Worm (Caenorhabditis elegans) whole organism, early embryonic: ENCODE results near the gene grl-10.

ENCODE experiments used
- B0310.2 ChIP-seq: sonication (generic microtip); optimal IDR thresholded peaks from 2 replicates; lab custom pipeline; 2016; ENCODE audit warnings: mild to moderate bottlenecking, missing genetic modification characterization, missing compliant biosample characterization
- F13C5.2 ChIP-seq: sonication (generic microtip); optimal IDR thresholded peaks from 2 replicates; lab custom pipeline; 2017; ENCODE audit warnings: mild to moderate bottlenecking, missing genetic modification characterization, inconsistent platforms, missing compliant biosample characterization
- aly-1 ChIP-seq: sonication (generic microtip); optimal IDR thresholded peaks from 2 replicates; lab custom pipeline; 2016; ENCODE audit warnings: missing genetic modification characterization, missing compliant biosample characterization
- ama-1 ChIP-seq: fragments of 150-350 bp; optimal IDR thresholded peaks from 2 replicates; lab custom pipeline; 2014
- ceh-13 ChIP-seq: fragments of 200-800 bp; sonication (Bioruptor generic); optimal IDR thresholded peaks from 2 replicates; lab custom pipeline; 2018; ENCODE audit warnings: mild to moderate bottlenecking, missing genetic modification characterization, missing compliant biosample characterization
- ceh-36 ChIP-seq: sonication (generic microtip); optimal IDR thresholded peaks from 2 replicates; lab custom pipeline; 2016; ENCODE audit warnings: missing genetic modification characterization, inconsistent platforms, missing compliant biosample characterization
- ets-7 ChIP-seq: sonication (generic microtip); optimal IDR thresholded peaks from 2 replicates; lab custom pipeline; 2016; ENCODE audit warnings: missing genotype, missing genetic modification characterization, missing compliant biosample characterization
- flt-1 ChIP-seq: fragments of 200-800 bp; sonication (Bioruptor generic); IDR thresholded peaks from 2 replicates; pipeline ENCODE4 v1.3.6; 2022; ENCODE audit warnings: missing genetic modification characterization, missing compliant biosample characterization
- hmbx-1 ChIP-seq: sonication (generic microtip); optimal IDR thresholded peaks from 2 replicates; lab custom pipeline; 2016; ENCODE audit warnings: mild to moderate bottlenecking, missing genetic modification characterization, missing compliant biosample characterization
- hmg-4 ChIP-seq: fragments of 200-800 bp; sonication (Bioruptor generic); optimal IDR thresholded peaks from 2 replicates; lab custom pipeline; 2018; ENCODE audit warnings: mild to moderate bottlenecking, missing genetic modification characterization, missing compliant biosample characterization
- hnd-1 ChIP-seq: sonication (generic microtip); optimal IDR thresholded peaks from 2 replicates; lab custom pipeline; 2016; ENCODE audit warnings: missing genetic modification characterization, missing compliant biosample characterization
- pes-1 ChIP-seq: fragments of 200-800 bp; sonication (Bioruptor generic); IDR thresholded peaks from 2 replicates; pipeline ENCODE4 v1.3.6; 2022; ENCODE audit warnings: missing genetic modification reagents, missing genetic modification characterization, missing compliant biosample characterization
- scrt-1 ChIP-seq: fragments of 200-800 bp; sonication (Bioruptor generic); IDR thresholded peaks from 2 replicates; pipeline ENCODE4 v1.3.6; 2022; ENCODE audit warnings: missing genetic modification characterization, missing compliant biosample characterization
- sea-1 ChIP-seq: fragments of 200-800 bp; sonication (Bioruptor generic); conservative IDR thresholded peaks from 2 replicates; pipeline ENCODE4 v1.3.6; 2022; ENCODE audit warnings: missing genetic modification characterization, missing compliant biosample characterization
- tbx-11 ChIP-seq: fragments of 200-800 bp; sonication (Bioruptor generic); IDR thresholded peaks from 2 replicates; pipeline ENCODE4 v1.3.6; 2022; ENCODE audit warnings: missing genetic modification characterization, missing compliant biosample characterization
- tbx-37 ChIP-seq: fragments of 200-800 bp; sonication (Bioruptor generic); conservative IDR thresholded peaks from 2 replicates; pipeline ENCODE4 v1.3.6; 2022; ENCODE audit warnings: missing genetic modification reagents, missing genetic modification characterization, missing compliant biosample characterization
- tra-4 ChIP-seq: sonication (generic microtip); optimal IDR thresholded peaks from 2 replicates; lab custom pipeline; 2017; ENCODE audit warnings: missing genetic modification characterization, missing compliant biosample characterization

grl-10 gene

DNA sequence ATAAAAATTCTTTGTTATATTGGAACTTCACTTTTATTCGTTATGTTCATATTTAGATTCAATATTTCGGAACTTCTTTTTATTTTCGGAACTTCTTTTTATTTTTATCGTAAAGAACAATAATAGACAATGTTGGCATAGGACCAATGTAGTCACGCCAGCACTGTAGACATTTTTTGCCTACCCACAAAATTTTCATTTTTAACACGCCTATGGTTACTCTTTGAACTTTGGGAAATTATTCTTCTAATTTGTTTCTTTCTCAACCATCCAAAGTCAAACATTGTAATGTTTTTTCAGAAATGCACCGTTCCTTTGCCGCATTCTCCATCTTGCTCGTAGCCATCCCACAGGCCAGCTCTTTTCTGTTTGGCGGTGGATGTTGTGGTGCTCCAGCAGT, 10.8 kb downstream of the grl-10 start, which contains the start of gene C26F1.1:
Gene C26F1.1 (plus strand): TSS at position 301 of the 400 bp plus-strand sequence.
- TF ChIP-seq flt-1 (GFP tag; lab: Robert Waterston, UW), result no peak
- no peak for TF ChIP-seq aly-1 (tag; lab: Kevin White, UChicago)
- no peak for TF ChIP-seq hmg-4 (GFP tag; lab: Kevin White, UChicago)
- TF ChIP-seq F13C5.2 (tag; lab: Kevin White, UChicago), result no peak
- TF ChIP-seq ceh-36 (tag; lab: Kevin White, UChicago), result no peak
- no peak for TF ChIP-seq ceh-13 (GFP tag; lab: Kevin White, UChicago)

ce11 chrV:7785885-7786284, 11.5 kb downstream of the grl-10 start:
- TF ChIP-seq scrt-1 (GFP tag; lab: Robert Waterston, UW), result no peak
- TF ChIP-seq tra-4 (tag; lab: Kevin White, UChicago), result no peak
- no peak for TF ChIP-seq ceh-13 (GFP tag; lab: Kevin White, UChicago)
- no peak for TF ChIP-seq flt-1 (GFP tag; lab: Robert Waterston, UW)
- no peak for TF ChIP-seq ceh-36 (tag; lab: Kevin White, UChicago)
- TF ChIP-seq sea-1 (GFP tag; lab: Robert Waterston, UW), result no peak
- no peak for TF ChIP-seq ama-1 (lab: Kevin White, UChicago)
- TF ChIP-seq B0310.2 (tag; lab: Kevin White, UChicago), result no peak
- no peak for TF ChIP-seq aly-1 (tag; lab: Kevin White, UChicago)
- TF ChIP-seq pes-1 (GFP tag; lab: Robert Waterston, UW), result no peak
- TF ChIP-seq tbx-37 (GFP tag; lab: Robert Waterston, UW), result no peak
- no peak for TF ChIP-seq tbx-11 (GFP tag; lab: Robert Waterston, UW)

- TF ChIP-seq sea-1 (GFP tag; lab: Robert Waterston, UW), result no peak
- no peak for TF ChIP-seq ama-1 (lab: Kevin White, UChicago)
- TF ChIP-seq B0310.2 (tag; lab: Kevin White, UChicago), result no peak
These were observed 12.3 kb downstream of the grl-10 start for ce11 chrV:7786639-7787038.

ce11 chrV:7793067-7793466, 18.7 kb downstream of the grl-10 start, which contains the start of gene flp-21:
TSS of gene flp-21 (plus strand) at chrV:7793367.
- TF ChIP-seq ceh-13 (GFP tag; lab: Kevin White, UChicago), result no peak
- TF ChIP-seq scrt-1 (GFP tag; lab: Robert Waterston, UW), result no peak
- TF ChIP-seq tra-4 (tag; lab: Kevin White, UChicago), result no peak
- TF ChIP-seq flt-1 (GFP tag; lab: Robert Waterston, UW), result no peak
- no peak for TF ChIP-seq hnd-1
- no peak for TF ChIP-seq sea-1 (GFP tag; lab: Robert Waterston, UW)
- no peak for TF ChIP-seq ama-1 (lab: Kevin White, UChicago)
- no peak for TF ChIP-seq B0310.2 (tag; lab: Kevin White, UChicago)
- TF ChIP-seq ceh-36 (tag; lab: Kevin White, UChicago), result no peak
- TF ChIP-seq aly-1 (tag; lab: Kevin White, UChicago), result no peak
- no peak for TF ChIP-seq hmg-4 (GFP tag; lab: Kevin White, UChicago)
- no peak for TF ChIP-seq F13C5.2 (tag; lab: Kevin White, UChicago)
- no peak for TF ChIP-seq ets-7 (tag; lab: Kevin White, UChicago)
- no peak for TF ChIP-seq hmbx-1
- TF ChIP-seq pes-1 (GFP tag; lab: Robert Waterston, UW), result no peak
- TF ChIP-seq tbx-11 (GFP tag; lab: Robert Waterston, UW), result no peak
- no peak for TF ChIP-seq tbx-37 (GFP tag; lab: Robert Waterston, UW)

- TF ChIP-seq tbx-11 (GFP tag; lab: Robert Waterston, UW) (no peak), aly-1 (tag; lab: Kevin White, UChicago) (no peak), tbx-37 (GFP tag; lab: Robert Waterston, UW) (no peak), ama-1 (lab: Kevin White, UChicago) (no peak), hmbx-1 (no peak), hmg-4 (GFP tag; lab: Kevin White, UChicago) (no peak), flt-1 (GFP tag; lab: Robert Waterston, UW) (no peak), hnd-1 (no peak), sea-1 (GFP tag; lab: Robert Waterston, UW) (no peak), F13C5.2 (tag; lab: Kevin White, UChicago) (no peak), ets-7 (tag; lab: Kevin White, UChicago) (no peak)
These were observed 23.7 kb downstream of the grl-10 start, which contains the start of gene ZK742.7 for ce11 chrV:7798079-7798478. TSS of gene ZK742.7 (plus strand) at chrV:7798379.

DNA sequence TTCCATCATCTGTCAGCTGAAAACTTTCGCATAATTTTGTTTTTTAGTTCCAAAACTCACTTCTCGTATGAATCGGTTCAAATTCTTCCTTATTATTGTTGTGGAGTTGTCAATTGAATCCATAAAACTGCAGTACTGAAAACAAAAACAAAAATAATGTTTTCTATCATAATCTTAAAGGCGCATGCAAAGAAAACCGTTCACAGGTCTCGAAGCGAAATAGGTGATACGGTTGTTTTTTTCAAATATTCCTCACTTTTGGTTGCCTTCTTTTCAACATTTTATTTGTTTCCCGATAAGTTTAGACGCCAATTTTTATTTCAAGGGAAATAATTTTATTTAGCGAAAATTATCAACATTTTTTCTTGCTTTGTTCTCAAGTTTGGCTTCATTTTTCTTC, 29.2 kb downstream of the grl-10 start:
- TF ChIP-seq tra-4 (tag; lab: Kevin White, UChicago) (no peak), sea-1 (GFP tag; lab: Robert Waterston, UW) (no peak), hmbx-1 (no peak), scrt-1 (GFP tag; lab: Robert Waterston, UW) (no peak), hnd-1 (no peak), ama-1 (lab: Kevin White, UChicago) (no peak)

- TF ChIP-seq hnd-1, result no peak
- TF ChIP-seq sea-1 (GFP tag; lab: Robert Waterston, UW), result 0 out of 2 replicates have a peak, but pooled peaks have one; percentile 55
- TF ChIP-seq tbx-11 (GFP tag; lab: Robert Waterston, UW), result no peak
- no peak for TF ChIP-seq pes-1 (GFP tag; lab: Robert Waterston, UW)
- no peak for TF ChIP-seq hmg-4 (GFP tag; lab: Kevin White, UChicago)
- no peak for TF ChIP-seq flt-1 (GFP tag; lab: Robert Waterston, UW)
These were observed 29.9 kb downstream of the grl-10 start, which contains the start of gene uvs-1 for ce11 chrV:7804064-7804800. TSS of gene uvs-1 (minus strand) at chrV:7804208.
